Worm (Caenorhabditis elegans) whole organism, L2 larva: Measurements from ENCODE around the gene eelo-1.

Source experiments
- C34F6.9 ChIP-seq: fragments of 150-350 bp; optimal IDR thresholded peaks from 2 replicates; lab custom pipeline; 2014; ENCODE audit warnings: missing biosample characterization, missing genetic modification characterization
- F13H6.1 ChIP-seq: sonication (generic microtip); optimal IDR thresholded peaks from 2 replicates; lab custom pipeline; 2016; ENCODE audit warnings: missing genetic modification characterization, missing compliant biosample characterization
- R02D3.7 ChIP-seq: fragments of 150-350 bp; optimal IDR thresholded peaks from 2 replicates; lab custom pipeline; 2014; ENCODE audit warnings: missing biosample characterization, missing genetic modification characterization
- Y55F3AM.14 ChIP-seq: fragments of 200-800 bp; sonication (Bioruptor generic); optimal IDR thresholded peaks from 2 replicates; lab custom pipeline; 2018; ENCODE audit warnings: mild to moderate bottlenecking, missing genetic modification characterization, missing compliant biosample characterization
- ZK546.5 ChIP-seq: sonication (generic microtip); optimal IDR thresholded peaks from 2 replicates; lab custom pipeline; 2017; ENCODE audit warnings: missing biosample characterization, missing genetic modification characterization
- alr-1 ChIP-seq: fragments of 150-350 bp; optimal IDR thresholded peaks from 2 replicates; lab custom pipeline; 2014; ENCODE audit warnings: missing biosample characterization, missing genetic modification characterization
- aly-2 ChIP-seq: fragments of 150-350 bp; optimal IDR thresholded peaks from 2 replicates; lab custom pipeline; 2014; ENCODE audit warnings: missing biosample characterization, missing genetic modification characterization
- blmp-1 ChIP-seq: sonication (generic microtip); optimal IDR thresholded peaks from 2 replicates; lab custom pipeline; 2017; ENCODE audit warnings: missing genetic modification characterization, mild to moderate bottlenecking, missing compliant biosample characterization, antibody characterized with exemption, moderate library complexity; ENCODE audit not compliant: insufficient read depth
- ceh-16 ChIP-seq: fragments of 150-350 bp; optimal IDR thresholded peaks from 2 replicates; lab custom pipeline; 2014; ENCODE audit warnings: missing biosample characterization, missing genetic modification characterization
- ceh-82 ChIP-seq: fragments of 150-350 bp; optimal IDR thresholded peaks from 2 replicates; lab custom pipeline; 2014; ENCODE audit warnings: missing biosample characterization, missing genetic modification characterization
- crh-2 ChIP-seq: sonication (generic microtip); optimal IDR thresholded peaks from 2 replicates; lab custom pipeline; 2017; ENCODE audit warnings: missing biosample characterization, missing genetic modification characterization
- egl-27 ChIP-seq: sonication (generic microtip); optimal IDR thresholded peaks from 3 replicates; lab custom pipeline; 2017; ENCODE audit warnings: missing biosample characterization, missing genetic modification reagents, missing genetic modification characterization
- elt-1 ChIP-seq: fragments of 150-350 bp; optimal IDR thresholded peaks from 2 replicates; lab custom pipeline; 2014; ENCODE audit warnings: missing biosample characterization, missing genetic modification characterization
- elt-3 ChIP-seq: sonication (generic microtip); optimal IDR thresholded peaks from 2 replicates; lab custom pipeline; 2017; ENCODE audit warnings: missing biosample characterization, missing genetic modification characterization
- fos-1 ChIP-seq: fragments of 150-350 bp; optimal IDR thresholded peaks from 2 replicates; lab custom pipeline; 2014; ENCODE audit warnings: missing biosample characterization, missing genetic modification characterization
- gmeb-1 ChIP-seq: fragments of 150-350 bp; optimal IDR thresholded peaks from 2 replicates; lab custom pipeline; 2014; ENCODE audit warnings: missing biosample characterization, missing genetic modification characterization
- lin-13 ChIP-seq: fragments of 150-350 bp; optimal IDR thresholded peaks from 2 replicates; lab custom pipeline; 2014; ENCODE audit warnings: missing biosample characterization, missing genetic modification reagents, missing genetic modification characterization
- lsy-2 ChIP-seq, 2 experiments: fragments of 150-350 bp in 1 of 2; sonication (generic microtip) in 1 of 2; optimal IDR thresholded peaks; 2 replicates each; lab custom pipeline; 2014 to 2017; ENCODE audit warnings: missing biosample characterization in 2 of 2, missing genetic modification characterization in 2 of 2
- mab-5 ChIP-seq: fragments of 150-350 bp; optimal IDR thresholded peaks from 2 replicates; lab custom pipeline; 2014; ENCODE audit warnings: missing biosample characterization, missing genetic modification characterization
- mdl-1 ChIP-seq, 2 experiments: fragments of 150-350 bp in 1 of 2; sonication (generic microtip) in 1 of 2; optimal IDR thresholded peaks; 2 replicates each; lab custom pipeline; 2017; ENCODE audit warnings: missing biosample characterization in 2 of 2, missing genetic modification characterization in 2 of 2
- nhr-10 ChIP-seq: sonication (generic microtip); optimal IDR thresholded peaks from 2 replicates; lab custom pipeline; 2017; ENCODE audit warnings: missing biosample characterization, missing genetic modification characterization
- nhr-12 ChIP-seq: fragments of 150-350 bp; optimal IDR thresholded peaks from 2 replicates; lab custom pipeline; 2014; ENCODE audit warnings: missing biosample characterization, missing genetic modification characterization
- nhr-129 ChIP-seq: fragments of 150-350 bp; optimal IDR thresholded peaks from 2 replicates; lab custom pipeline; 2014; ENCODE audit warnings: missing biosample characterization, missing genetic modification characterization
- nhr-237 ChIP-seq: fragments of 150-350 bp; optimal IDR thresholded peaks from 2 replicates; lab custom pipeline; 2014; ENCODE audit warnings: missing biosample characterization, missing genetic modification characterization
- nhr-6 ChIP-seq: fragments of 150-350 bp; optimal IDR thresholded peaks from 2 replicates; lab custom pipeline; 2014; ENCODE audit warnings: missing biosample characterization, missing genetic modification characterization
- nhr-77 ChIP-seq: fragments of 150-350 bp; optimal IDR thresholded peaks from 2 replicates; lab custom pipeline; 2014; ENCODE audit warnings: missing biosample characterization, missing genetic modification characterization
- peb-1 ChIP-seq: fragments of 150-350 bp; optimal IDR thresholded peaks from 2 replicates; lab custom pipeline; 2014; ENCODE audit warnings: missing biosample characterization, missing genetic modification characterization
- sem-4 ChIP-seq: fragments of 150-350 bp; optimal IDR thresholded peaks from 2 replicates; lab custom pipeline; 2014; ENCODE audit warnings: missing biosample characterization, missing genetic modification reagents, missing genetic modification characterization
- skn-1 ChIP-seq: sonication (generic microtip); optimal IDR thresholded peaks from 2 replicates; lab custom pipeline; 2017; ENCODE audit warnings: missing biosample characterization, missing genetic modification characterization
- sma-3 ChIP-seq: sonication (generic microtip); optimal IDR thresholded peaks from 2 replicates; lab custom pipeline; 2016; ENCODE audit warnings: missing genetic modification reagents, missing genetic modification characterization, missing compliant biosample characterization
- sma-9 ChIP-seq, 2 experiments: fragments of 150-350 bp in 1 of 2; sonication (generic microtip) in 1 of 2; optimal IDR thresholded peaks; 2 replicates each; lab custom pipeline; 2014 to 2016; ENCODE audit warnings: missing genetic modification characterization in 2 of 2, mild to moderate bottlenecking in 1 of 2, missing biosample characterization in 1 of 2, missing compliant biosample characterization in 1 of 2, missing genetic modification reagents in 1 of 2, moderate library complexity in 1 of 2
- unc-39 ChIP-seq: fragments of 150-350 bp; optimal IDR thresholded peaks from 2 replicates; lab custom pipeline; 2014; ENCODE audit warnings: missing biosample characterization, missing genetic modification characterization
- unc-55 ChIP-seq: fragments of 150-350 bp; sonication (generic microtip); optimal IDR thresholded peaks from 3 replicates; lab custom pipeline; 2014; ENCODE audit warnings: missing biosample characterization, missing genetic modification reagents, missing genetic modification characterization
- ztf-4 ChIP-seq: fragments of 150-350 bp; optimal IDR thresholded peaks from 2 replicates; lab custom pipeline; 2014; ENCODE audit warnings: missing biosample characterization, missing genetic modification characterization

The eelo-1 gene

DNA sequence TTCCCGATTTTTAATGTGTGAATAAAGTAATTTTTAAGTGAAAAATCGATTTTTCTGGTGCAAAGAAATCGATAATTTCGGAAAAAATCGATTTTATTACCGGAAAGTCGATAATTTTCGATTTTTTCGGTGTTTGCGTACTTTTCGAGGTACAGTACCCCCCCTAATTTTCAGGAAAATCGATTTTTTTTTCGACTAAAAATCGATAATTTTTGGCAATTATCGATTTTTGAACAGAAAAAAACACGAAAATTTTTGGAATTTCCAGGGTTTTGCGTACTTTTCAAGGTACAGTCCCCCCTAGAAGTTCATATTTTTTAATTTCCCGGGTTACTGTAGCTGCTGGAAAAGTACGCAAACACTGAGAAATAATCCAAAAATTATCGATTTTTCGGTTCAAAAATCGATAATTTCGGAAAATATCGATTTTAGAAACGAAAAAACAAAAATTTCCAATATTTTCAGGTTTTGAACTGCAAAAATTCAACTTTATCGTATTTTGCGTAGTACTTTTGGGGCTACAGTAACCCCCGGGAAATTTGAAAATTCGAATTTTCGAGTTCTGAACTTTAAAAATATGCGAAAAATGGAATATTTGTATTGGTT lies 14.8 kb downstream of the eelo-1 start:
- TF ChIP-seq nhr-77 (tag; lab: Kevin White, UChicago) (no peak), aly-2 (no peak), nhr-12 (no peak), nhr-237 (no peak), ceh-82 (tag; lab: Kevin White, UChicago) (no peak), elt-3 (tag; lab: Kevin White, UChicago) (no peak)

DNA sequence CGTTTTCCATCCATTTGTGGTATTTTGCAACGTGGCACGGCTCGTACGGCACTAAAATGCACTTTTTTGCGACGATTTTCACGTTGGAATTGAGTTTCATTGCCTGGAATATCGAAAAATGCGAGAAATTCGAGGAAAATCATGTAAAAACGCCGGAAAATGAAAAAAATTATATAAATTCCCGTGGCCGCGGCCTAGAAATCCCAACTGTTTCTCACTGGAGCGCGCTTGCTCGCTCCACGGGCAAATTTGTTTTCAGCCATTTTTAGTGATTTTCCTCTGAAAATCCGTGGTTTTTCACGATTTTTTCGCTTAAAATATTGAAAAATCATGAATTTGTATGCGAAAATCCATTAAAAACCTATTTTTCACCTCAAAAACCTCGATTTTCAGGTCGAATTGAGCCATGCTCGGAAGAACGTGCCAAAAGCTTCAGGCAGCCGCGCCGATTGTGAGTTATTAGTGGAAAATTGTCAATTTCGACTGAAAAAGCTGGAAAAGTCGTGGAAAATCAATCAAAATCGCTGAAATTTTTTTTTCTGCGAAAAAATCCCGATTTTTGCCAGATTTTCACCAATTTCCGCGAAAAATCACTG lies 18.1 kb downstream of the eelo-1 start, which contains the start of the genes Y67D2.5 and cisd-3.2:
Gene Y67D2.5 (minus strand): TSS at position 145 of the 596 bp plus-strand sequence.
Gene cisd-3.2 (plus strand): TSS at position 394 of the 596 bp plus-strand sequence.
- TF ChIP-seq ZK546.5 (tag; lab: Kevin White, UChicago) (no peak), F13H6.1 (peak; percentile 23), gmeb-1 (tag; lab: Kevin White, UChicago) (peak; percentile 43), lin-13 (GFP tag; lab: Kevin White, UChicago) (peak; percentile 44), mdl-1 (tag; optimal IDR thresholded peaks at IDR 0.05; lab: Kevin White, UChicago) (no peak), C34F6.9 (peak; percentile 30), unc-55 (GFP tag; lab: Kevin White, UChicago) (peak; percentile 40), lsy-2 (tag; optimal IDR thresholded peaks at IDR 0.05; lab: Kevin White, UChicago) (peak in 1 of 2 experiments; percentile 37)

DNA sequence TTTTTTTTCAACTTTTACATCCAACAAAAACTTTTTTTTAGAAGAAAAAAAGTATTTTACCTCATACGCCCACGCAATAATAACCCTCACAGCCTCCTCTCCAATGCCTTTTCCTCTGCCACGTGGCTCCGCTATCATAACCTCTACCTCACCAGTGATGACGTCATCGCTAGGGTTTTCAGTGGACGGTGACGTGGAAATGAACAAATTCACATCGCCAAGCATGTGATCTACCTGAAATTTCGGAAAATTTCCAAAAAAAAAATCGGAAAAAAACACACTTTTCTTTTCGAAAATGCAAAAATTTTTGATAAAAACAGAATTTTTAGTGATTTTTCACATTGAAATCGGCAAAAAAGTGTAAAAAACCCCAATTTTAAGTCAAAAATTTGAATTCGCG lies 19.0 kb downstream of the eelo-1 start:
- TF ChIP-seq sma-9 (GFP tag; optimal IDR thresholded peaks at IDR 0.05; lab: Kevin White, UChicago): no peak
- TF ChIP-seq sma-9 (tag; optimal IDR thresholded peaks at IDR 0.05; lab: Kevin White, UChicago): no peak
- TF ChIP-seq mdl-1 (tag; optimal IDR thresholded peaks at IDR 0.05; lab: Kevin White, UChicago): no peak
- no peak for TF ChIP-seq elt-3 (tag; lab: Kevin White, UChicago)
- TF ChIP-seq C34F6.9: no peak
- TF ChIP-seq gmeb-1 (tag; lab: Kevin White, UChicago): no peak
- no peak for TF ChIP-seq peb-1 (tag; lab: Kevin White, UChicago)
- TF ChIP-seq lin-13 (GFP tag; lab: Kevin White, UChicago): no peak
- TF ChIP-seq R02D3.7 (tag; lab: Kevin White, UChicago): no peak
- no peak for TF ChIP-seq nhr-129 (tag; lab: Kevin White, UChicago)
- no peak for TF ChIP-seq nhr-237
- TF ChIP-seq lsy-2 (tag; optimal IDR thresholded peaks at IDR 0.05; lab: Kevin White, UChicago): no peak
- no peak for TF ChIP-seq ceh-16 (tag; lab: Kevin White, UChicago)
- no peak for TF ChIP-seq sem-4 (tag; lab: Kevin White, UChicago)
- no peak for TF ChIP-seq ceh-82 (tag; lab: Kevin White, UChicago)
- no peak for TF ChIP-seq crh-2 (tag; lab: Kevin White, UChicago)
- TF ChIP-seq ztf-4 (tag; lab: Kevin White, UChicago): no peak
- TF ChIP-seq aly-2: no peak
- no peak for TF ChIP-seq unc-39

DNA sequence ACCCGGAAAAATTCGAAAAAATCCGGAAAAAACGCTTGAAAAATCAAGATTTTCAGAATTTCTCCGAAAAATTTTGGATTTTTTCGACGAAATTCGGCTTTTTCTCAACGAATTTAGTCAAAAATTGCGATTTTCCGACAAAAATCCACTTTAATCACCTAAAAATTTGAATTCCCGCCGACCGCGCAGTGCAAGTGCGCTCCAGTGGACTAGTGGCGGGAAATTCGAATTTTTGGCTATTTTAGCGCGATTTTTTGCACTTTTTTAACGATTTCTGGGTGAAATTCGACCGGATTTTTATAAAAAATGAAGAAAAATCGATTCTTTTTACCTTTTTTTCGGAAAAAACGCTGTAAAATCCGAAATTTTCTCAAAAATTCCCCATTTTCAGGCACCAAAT lies 23.9 kb downstream of the eelo-1 start:
- TF ChIP-seq unc-55 (GFP tag; lab: Kevin White, UChicago): no peak
- no peak for TF ChIP-seq fos-1 (tag; lab: Kevin White, UChicago)
- TF ChIP-seq nhr-129 (tag; lab: Kevin White, UChicago): no peak
- no peak for TF ChIP-seq ceh-82 (tag; lab: Kevin White, UChicago)
- no peak for TF ChIP-seq crh-2 (tag; lab: Kevin White, UChicago)
- no peak for TF ChIP-seq gmeb-1 (tag; lab: Kevin White, UChicago)
- TF ChIP-seq sma-9 (GFP tag; optimal IDR thresholded peaks at IDR 0.05; lab: Kevin White, UChicago): no peak
- TF ChIP-seq sma-9 (tag; optimal IDR thresholded peaks at IDR 0.05; lab: Kevin White, UChicago): no peak
- no peak for TF ChIP-seq peb-1 (tag; lab: Kevin White, UChicago)
- no peak for TF ChIP-seq mab-5 (tag; lab: Kevin White, UChicago)
- no peak for TF ChIP-seq skn-1 (tag; lab: Kevin White, UChicago)
- TF ChIP-seq alr-1 (tag; lab: Kevin White, UChicago): no peak
- no peak for TF ChIP-seq blmp-1 (tag; lab: Kevin White, UChicago)
- no peak for TF ChIP-seq elt-1 (tag; lab: Kevin White, UChicago)
- no peak for TF ChIP-seq nhr-10 (tag; lab: Kevin White, UChicago)
- no peak for TF ChIP-seq nhr-77 (tag; lab: Kevin White, UChicago)
- TF ChIP-seq Y55F3AM.14 (GFP tag; lab: Kevin White, UChicago): no peak

DNA sequence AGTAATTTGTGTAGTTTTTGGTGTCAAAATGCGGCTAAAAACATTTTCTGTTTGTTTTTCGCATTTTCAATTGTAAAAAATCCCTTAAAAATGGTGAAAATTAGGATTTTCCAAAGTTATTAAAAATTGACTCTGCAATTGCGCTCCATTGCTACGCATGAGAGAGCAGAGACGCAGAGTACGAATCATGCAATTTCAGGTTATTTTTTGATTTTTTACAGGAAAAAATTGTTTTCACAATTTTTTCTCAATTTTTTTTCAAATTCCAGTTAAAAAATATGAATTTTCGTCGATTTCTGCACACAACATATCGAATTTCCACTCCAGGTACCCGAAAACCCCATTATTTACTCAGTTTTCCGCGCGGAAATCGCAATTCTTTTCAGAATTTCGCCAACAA lies 24.7 kb downstream of the eelo-1 start, which contains the start of gene mtg-1:
Gene mtg-1 (plus strand): TSS at position 160 of the 400 bp plus-strand sequence.
- no peak for TF ChIP-seq alr-1 (tag; lab: Kevin White, UChicago)
- TF ChIP-seq lin-13 (GFP tag; lab: Kevin White, UChicago): peak; percentile 31
- TF ChIP-seq nhr-129 (tag; lab: Kevin White, UChicago): peak; percentile 8
- TF ChIP-seq C34F6.9: peak; percentile 58
- TF ChIP-seq ztf-4 (tag; lab: Kevin White, UChicago): no peak
- peak in 1 of 2 experiments; percentile 50 for TF ChIP-seq lsy-2 (tag; optimal IDR thresholded peaks at IDR 0.05; lab: Kevin White, UChicago)
- no peak for TF ChIP-seq egl-27 (tag; lab: Kevin White, UChicago)
- no peak for TF ChIP-seq nhr-6 (tag; lab: Kevin White, UChicago)
- peak; percentile 64 for TF ChIP-seq unc-55 (GFP tag; lab: Kevin White, UChicago)
- TF ChIP-seq gmeb-1 (tag; lab: Kevin White, UChicago): peak; percentile 42
- TF ChIP-seq skn-1 (tag; lab: Kevin White, UChicago): no peak
- TF ChIP-seq sma-3 (GFP tag; lab: Kevin White, UChicago): no peak
- TF ChIP-seq fos-1 (tag; lab: Kevin White, UChicago): no peak
- no peak for TF ChIP-seq F13H6.1
